Worm (Caenorhabditis elegans) whole organism, L2 larva: ENCODE data around the gene osm-11.

Experiments used
- C34F6.9 ChIP-seq: fragments of 150-350 bp; optimal IDR thresholded peaks from 2 replicates; lab custom pipeline; 2014; ENCODE audit warnings: missing biosample characterization, missing genetic modification characterization
- ZK546.5 ChIP-seq: sonication (generic microtip); optimal IDR thresholded peaks from 2 replicates; lab custom pipeline; 2017; ENCODE audit warnings: missing biosample characterization, missing genetic modification characterization
- ama-1 ChIP-seq: fragments of 150-350 bp; optimal IDR thresholded peaks from 2 replicates; lab custom pipeline; 2018; ENCODE audit warnings: inconsistent platforms
- ceh-16 ChIP-seq: fragments of 150-350 bp; optimal IDR thresholded peaks from 2 replicates; lab custom pipeline; 2014; ENCODE audit warnings: missing biosample characterization, missing genetic modification characterization
- lin-13 ChIP-seq: fragments of 150-350 bp; optimal IDR thresholded peaks from 2 replicates; lab custom pipeline; 2014; ENCODE audit warnings: missing biosample characterization, missing genetic modification reagents, missing genetic modification characterization
- lin-39 ChIP-seq: fragments of 150-350 bp; optimal IDR thresholded peaks from 2 replicates; lab custom pipeline; 2014; ENCODE audit warnings: missing biosample characterization, missing genetic modification reagents, missing genetic modification characterization
- nhr-11 ChIP-seq: fragments of 150-350 bp; optimal IDR thresholded peaks from 2 replicates; lab custom pipeline; 2014; ENCODE audit warnings: missing biosample characterization, missing genetic modification characterization
- snpc-4 ChIP-seq: fragments of 150-350 bp; optimal IDR thresholded peaks from 2 replicates; lab custom pipeline; 2014; ENCODE audit warnings: missing biosample characterization, missing genetic modification characterization

ce11 chrX:17428803-17429202 is 7.4 kb upstream of the osm-11 start, which contains the start of gene pbo-6:
- no peak for TF ChIP-seq lin-39
- TF ChIP-seq C34F6.9 (tag; lab: Kevin White, UChicago), result no peak
- TF ChIP-seq ceh-16, result no peak
- no peak for TF ChIP-seq lin-13 (GFP tag; lab: Kevin White, UChicago)
- no peak for TF ChIP-seq snpc-4 (tag; lab: Kevin White, UChicago)
- TF ChIP-seq ZK546.5 (tag; lab: Kevin White, UChicago), result no peak
- TF ChIP-seq nhr-11 (tag; lab: Kevin White, UChicago), result no peak
- no peak for TF ChIP-seq ama-1
